Worm (Caenorhabditis elegans): ENCODE measurements around the gene idh-2.
"Not testable (repeated sequence)": the region's sequence is repeated elsewhere in the genome, so short reads cannot be mapped to it uniquely, and the experiment has no call there.

DNA sequence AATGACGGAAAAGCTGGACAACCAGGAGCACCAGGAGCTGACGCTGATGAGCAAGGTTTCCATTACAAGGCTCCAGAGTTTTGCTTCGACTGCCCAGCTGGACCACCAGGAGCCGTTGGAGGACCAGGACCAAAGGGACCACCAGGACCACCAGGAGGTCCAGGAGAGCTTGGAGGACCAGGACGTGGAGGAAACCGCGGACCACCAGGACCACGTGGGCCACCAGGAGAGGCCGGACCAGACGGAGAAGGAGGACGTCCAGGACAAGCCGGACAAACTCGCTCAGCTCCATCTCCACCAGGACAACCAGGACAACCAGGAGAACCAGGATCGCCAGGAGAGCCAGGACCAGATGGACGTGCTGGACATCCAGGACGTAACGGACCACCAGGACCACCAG, 13.9 kb upstream of the idh-2 start:
- TF ChIP-seq pha-4 (GFP tag; IDR thresholded peaks at IDR 0.05); pha-4 (tag; optimal IDR thresholded peaks at IDR 0.05); lin-39 (tag; optimal IDR thresholded peaks at IDR 0.05); snpc-4 (tag; optimal IDR thresholded peaks at IDR 0.05); Y5F2A.4 (GFP tag; optimal IDR thresholded peaks at IDR 0.05); egl-27 (tag; optimal IDR thresholded peaks at IDR 0.05); nhr-76 (tag; optimal IDR thresholded peaks at IDR 0.05); F26F4.8 (GFP tag; conservative IDR thresholded peaks at IDR 0.05); fos-1 (tag; optimal IDR thresholded peaks at IDR 0.05); ceh-82 (tag; optimal IDR thresholded peaks at IDR 0.05); ztf-11 (tag; optimal IDR thresholded peaks at IDR 0.05): not testable (repeated sequence)

Data from whole organism, L4 larva.